Worm (Caenorhabditis elegans) whole organism, L2 larva: ENCODE data around the gene acaa-2.

ENCODE experiments used
- C34F6.9 ChIP-seq: fragments of 150-350 bp; optimal IDR thresholded peaks from 2 replicates; lab custom pipeline; 2014; ENCODE audit warnings: missing biosample characterization, missing genetic modification characterization
- F13H6.1 ChIP-seq: sonication (generic microtip); optimal IDR thresholded peaks from 2 replicates; lab custom pipeline; 2016; ENCODE audit warnings: missing genetic modification characterization, missing compliant biosample characterization
- Y55F3AM.14 ChIP-seq: fragments of 200-800 bp; sonication (Bioruptor generic); optimal IDR thresholded peaks from 2 replicates; lab custom pipeline; 2018; ENCODE audit warnings: mild to moderate bottlenecking, missing genetic modification characterization, missing compliant biosample characterization
- alr-1 ChIP-seq: fragments of 150-350 bp; optimal IDR thresholded peaks from 2 replicates; lab custom pipeline; 2014; ENCODE audit warnings: missing biosample characterization, missing genetic modification characterization
- aly-2 ChIP-seq: fragments of 150-350 bp; optimal IDR thresholded peaks from 2 replicates; lab custom pipeline; 2014; ENCODE audit warnings: missing biosample characterization, missing genetic modification characterization
- ama-1 ChIP-seq: fragments of 150-350 bp; optimal IDR thresholded peaks from 2 replicates; lab custom pipeline; 2018; ENCODE audit warnings: inconsistent platforms
- blmp-1 ChIP-seq: sonication (generic microtip); optimal IDR thresholded peaks from 2 replicates; lab custom pipeline; 2017; ENCODE audit warnings: missing genetic modification characterization, mild to moderate bottlenecking, missing compliant biosample characterization, antibody characterized with exemption, moderate library complexity; ENCODE audit not compliant: insufficient read depth
- ceh-16 ChIP-seq: fragments of 150-350 bp; optimal IDR thresholded peaks from 2 replicates; lab custom pipeline; 2014; ENCODE audit warnings: missing biosample characterization, missing genetic modification characterization
- ceh-82 ChIP-seq: fragments of 150-350 bp; optimal IDR thresholded peaks from 2 replicates; lab custom pipeline; 2014; ENCODE audit warnings: missing biosample characterization, missing genetic modification characterization
- crh-2 ChIP-seq: sonication (generic microtip); optimal IDR thresholded peaks from 2 replicates; lab custom pipeline; 2017; ENCODE audit warnings: missing biosample characterization, missing genetic modification characterization
- elt-1 ChIP-seq: fragments of 150-350 bp; optimal IDR thresholded peaks from 2 replicates; lab custom pipeline; 2014; ENCODE audit warnings: missing biosample characterization, missing genetic modification characterization
- elt-3 ChIP-seq: sonication (generic microtip); optimal IDR thresholded peaks from 2 replicates; lab custom pipeline; 2017; ENCODE audit warnings: missing biosample characterization, missing genetic modification characterization
- fos-1 ChIP-seq: fragments of 150-350 bp; optimal IDR thresholded peaks from 2 replicates; lab custom pipeline; 2014; ENCODE audit warnings: missing biosample characterization, missing genetic modification characterization
- gmeb-1 ChIP-seq: fragments of 150-350 bp; optimal IDR thresholded peaks from 2 replicates; lab custom pipeline; 2014; ENCODE audit warnings: missing biosample characterization, missing genetic modification characterization
- lin-11 ChIP-seq: fragments of 150-350 bp; sonication (generic microtip); optimal IDR thresholded peaks from 2 replicates; lab custom pipeline; 2014; ENCODE audit warnings: missing biosample characterization, missing genetic modification characterization, inconsistent platforms, mixed read lengths
- lin-13 ChIP-seq: fragments of 150-350 bp; optimal IDR thresholded peaks from 2 replicates; lab custom pipeline; 2014; ENCODE audit warnings: missing biosample characterization, missing genetic modification reagents, missing genetic modification characterization
- lin-39 ChIP-seq: fragments of 150-350 bp; optimal IDR thresholded peaks from 2 replicates; lab custom pipeline; 2014; ENCODE audit warnings: missing biosample characterization, missing genetic modification reagents, missing genetic modification characterization
- lsy-2 ChIP-seq, 2 experiments: fragments of 150-350 bp in 1 of 2; sonication (generic microtip) in 1 of 2; optimal IDR thresholded peaks; 2 replicates each; lab custom pipeline; 2014 to 2017; ENCODE audit warnings: missing biosample characterization in 2 of 2, missing genetic modification characterization in 2 of 2
- nhr-10 ChIP-seq: sonication (generic microtip); optimal IDR thresholded peaks from 2 replicates; lab custom pipeline; 2017; ENCODE audit warnings: missing biosample characterization, missing genetic modification characterization
- nhr-11 ChIP-seq: fragments of 150-350 bp; optimal IDR thresholded peaks from 2 replicates; lab custom pipeline; 2014; ENCODE audit warnings: missing biosample characterization, missing genetic modification characterization
- nhr-12 ChIP-seq: fragments of 150-350 bp; optimal IDR thresholded peaks from 2 replicates; lab custom pipeline; 2014; ENCODE audit warnings: missing biosample characterization, missing genetic modification characterization
- nhr-129 ChIP-seq: fragments of 150-350 bp; optimal IDR thresholded peaks from 2 replicates; lab custom pipeline; 2014; ENCODE audit warnings: missing biosample characterization, missing genetic modification characterization
- nhr-23 ChIP-seq: fragments of 150-350 bp; optimal IDR thresholded peaks from 2 replicates; lab custom pipeline; 2014; ENCODE audit warnings: missing biosample characterization, missing genetic modification reagents, missing genetic modification characterization
- nhr-237 ChIP-seq: fragments of 150-350 bp; optimal IDR thresholded peaks from 2 replicates; lab custom pipeline; 2014; ENCODE audit warnings: missing biosample characterization, missing genetic modification characterization
- nhr-25 ChIP-seq: fragments of 150-350 bp; sonication (generic microtip); optimal IDR thresholded peaks from 3 replicates; lab custom pipeline; 2014; ENCODE audit warnings: missing biosample characterization, missing genetic modification characterization
- nhr-6 ChIP-seq: fragments of 150-350 bp; optimal IDR thresholded peaks from 2 replicates; lab custom pipeline; 2014; ENCODE audit warnings: missing biosample characterization, missing genetic modification characterization
- nhr-77 ChIP-seq: fragments of 150-350 bp; optimal IDR thresholded peaks from 2 replicates; lab custom pipeline; 2014; ENCODE audit warnings: missing biosample characterization, missing genetic modification characterization
- sem-4 ChIP-seq: fragments of 150-350 bp; optimal IDR thresholded peaks from 2 replicates; lab custom pipeline; 2014; ENCODE audit warnings: missing biosample characterization, missing genetic modification reagents, missing genetic modification characterization
- skn-1 ChIP-seq: sonication (generic microtip); optimal IDR thresholded peaks from 2 replicates; lab custom pipeline; 2017; ENCODE audit warnings: missing biosample characterization, missing genetic modification characterization
- sma-3 ChIP-seq: sonication (generic microtip); optimal IDR thresholded peaks from 2 replicates; lab custom pipeline; 2016; ENCODE audit warnings: missing genetic modification reagents, missing genetic modification characterization, missing compliant biosample characterization
- unc-39 ChIP-seq: fragments of 150-350 bp; optimal IDR thresholded peaks from 2 replicates; lab custom pipeline; 2014; ENCODE audit warnings: missing biosample characterization, missing genetic modification characterization
- unc-55 ChIP-seq: fragments of 150-350 bp; sonication (generic microtip); optimal IDR thresholded peaks from 3 replicates; lab custom pipeline; 2014; ENCODE audit warnings: missing biosample characterization, missing genetic modification reagents, missing genetic modification characterization
- unc-62 ChIP-seq: fragments of 150-350 bp; optimal IDR thresholded peaks from 2 replicates; lab custom pipeline; 2014; ENCODE audit warnings: missing biosample characterization, missing genetic modification reagents, missing genetic modification characterization
- ztf-1 ChIP-seq: fragments of 200-800 bp; sonication (Bioruptor generic); conservative IDR thresholded peaks from 2 replicates; pipeline ENCODE4 v1.3.6; 2022; ENCODE audit warnings: missing genetic modification characterization, missing compliant biosample characterization
- ztf-11 ChIP-seq: sonication (generic microtip); optimal IDR thresholded peaks from 2 replicates; lab custom pipeline; 2017; ENCODE audit warnings: missing biosample characterization, missing genetic modification characterization
- ztf-4 ChIP-seq: fragments of 150-350 bp; optimal IDR thresholded peaks from 2 replicates; lab custom pipeline; 2014; ENCODE audit warnings: missing biosample characterization, missing genetic modification characterization

Gene acaa-2

DNA sequence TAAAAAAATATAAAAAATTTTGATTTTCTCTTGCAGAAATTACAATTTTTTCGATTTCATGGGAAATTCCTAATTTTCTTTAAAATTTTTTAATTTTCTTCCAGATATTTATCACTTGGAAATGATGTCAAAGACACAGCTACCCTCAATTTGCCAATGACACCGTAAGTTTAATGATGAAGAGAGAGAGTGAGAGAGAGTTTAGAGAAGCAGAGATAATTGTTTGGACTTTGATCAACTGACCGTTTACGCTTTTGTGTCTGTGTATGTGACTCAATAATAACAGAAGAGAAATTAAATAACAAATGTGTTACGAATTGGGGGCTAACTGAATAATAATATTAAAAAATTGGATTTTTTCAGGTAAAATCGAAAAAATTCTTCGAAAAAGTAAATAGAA, 34.2 kb upstream of the acaa-2 start:
- no peak for TF ChIP-seq lin-11 (tag; lab: Kevin White, UChicago)
- peak; percentile 32 for TF ChIP-seq nhr-25 (tag; lab: Kevin White, UChicago)
- TF ChIP-seq skn-1 (tag; lab: Kevin White, UChicago): no peak
- peak; percentile 11 for TF ChIP-seq C34F6.9 (tag; lab: Kevin White, UChicago)
- peak; percentile 36 for TF ChIP-seq gmeb-1
- TF ChIP-seq ztf-11 (tag; lab: Kevin White, UChicago): no peak
- no peak for TF ChIP-seq aly-2 (tag; lab: Kevin White, UChicago)
- no peak for TF ChIP-seq unc-55 (GFP tag; lab: Kevin White, UChicago)
- no peak for TF ChIP-seq nhr-77 (tag; lab: Kevin White, UChicago)
- TF ChIP-seq ama-1 (lab: Kevin White, UChicago): no peak
- TF ChIP-seq ztf-1 (GFP tag; lab: Robert Waterston, UW): no peak
- TF ChIP-seq fos-1 (tag; lab: Kevin White, UChicago): peak; percentile 66
- TF ChIP-seq lsy-2 (tag; optimal IDR thresholded peaks at IDR 0.05; lab: Kevin White, UChicago): peak in 1 of 2 experiments; percentile 27
- no peak for TF ChIP-seq unc-39 (tag; lab: Kevin White, UChicago)
- no peak for TF ChIP-seq ztf-4 (tag; lab: Kevin White, UChicago)
- no peak for TF ChIP-seq nhr-12 (tag; lab: Kevin White, UChicago)
- TF ChIP-seq nhr-11 (tag; lab: Kevin White, UChicago): no peak
- TF ChIP-seq crh-2: peak; percentile 48
- TF ChIP-seq alr-1: no peak
- no peak for TF ChIP-seq nhr-129 (tag; lab: Kevin White, UChicago)
- no peak for TF ChIP-seq nhr-10 (tag; lab: Kevin White, UChicago)
- no peak for TF ChIP-seq nhr-23
- TF ChIP-seq sem-4 (tag; lab: Kevin White, UChicago): no peak
- TF ChIP-seq F13H6.1: no peak
- no peak for TF ChIP-seq nhr-6 (tag; lab: Kevin White, UChicago)
- TF ChIP-seq ceh-82: no peak
- no peak for TF ChIP-seq lin-13 (GFP tag; lab: Kevin White, UChicago)
- no peak for TF ChIP-seq unc-62 (GFP tag; lab: Kevin White, UChicago)
- no peak for TF ChIP-seq ceh-16 (tag; lab: Kevin White, UChicago)
- TF ChIP-seq elt-3 (tag; lab: Kevin White, UChicago): no peak
- no peak for TF ChIP-seq Y55F3AM.14

DNA sequence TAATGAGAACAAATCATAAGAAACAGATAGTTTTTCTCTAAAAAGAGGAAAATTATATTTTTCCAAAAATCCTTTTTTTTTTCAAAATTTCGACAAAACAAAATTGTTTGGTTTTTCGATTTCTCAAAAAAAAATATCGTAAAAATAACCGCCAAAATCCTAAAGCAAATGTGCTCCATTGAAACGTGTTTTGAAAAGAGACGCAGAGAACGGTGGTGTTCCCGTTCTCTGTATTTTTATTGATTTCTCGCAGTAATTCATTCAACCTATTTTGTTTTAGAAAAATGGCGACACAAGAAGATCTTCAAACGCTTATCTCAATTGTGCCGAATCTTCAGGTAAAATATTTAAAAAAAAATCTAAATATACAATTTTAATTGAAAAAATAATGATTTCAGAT, 30.9 kb upstream of the acaa-2 start, which contains the start of gene Y43F4B.10:
Gene Y43F4B.10 (plus strand): TSS at position 281 of the 400 bp plus-strand sequence.
- TF ChIP-seq nhr-129 (tag; lab: Kevin White, UChicago) (peak; percentile 14), nhr-12 (tag; lab: Kevin White, UChicago) (no peak), gmeb-1 (peak; percentile 8), C34F6.9 (tag; lab: Kevin White, UChicago) (peak; percentile 64), crh-2 (peak; percentile 27), sma-3 (GFP tag; lab: Kevin White, UChicago) (no peak), lsy-2 (tag; optimal IDR thresholded peaks at IDR 0.05; lab: Kevin White, UChicago) (peak in 1 of 2 experiments; percentile 60), unc-55 (GFP tag; lab: Kevin White, UChicago) (peak; percentile 74)
- TF ChIP-seq, all 48 proteins: peak for 6

- TF ChIP-seq C34F6.9 (tag; lab: Kevin White, UChicago): no peak
- TF ChIP-seq unc-55 (GFP tag; lab: Kevin White, UChicago): no peak
- no peak for TF ChIP-seq ztf-1 (GFP tag; lab: Robert Waterston, UW)
- no peak for TF ChIP-seq sem-4 (tag; lab: Kevin White, UChicago)
- no peak for TF ChIP-seq nhr-23
- TF ChIP-seq crh-2: no peak
- no peak for TF ChIP-seq blmp-1 (tag; lab: Kevin White, UChicago)
- TF ChIP-seq nhr-25 (tag; lab: Kevin White, UChicago): no peak
- no peak for TF ChIP-seq alr-1
- no peak for TF ChIP-seq ztf-11 (tag; lab: Kevin White, UChicago)
- no peak for TF ChIP-seq elt-1 (tag; lab: Kevin White, UChicago)
- TF ChIP-seq unc-62 (GFP tag; lab: Kevin White, UChicago): no peak
- no peak for TF ChIP-seq lsy-2 (tag; optimal IDR thresholded peaks at IDR 0.05; lab: Kevin White, UChicago)
- no peak for TF ChIP-seq nhr-77 (tag; lab: Kevin White, UChicago)
- no peak for TF ChIP-seq lin-13 (GFP tag; lab: Kevin White, UChicago)
- TF ChIP-seq nhr-237 (tag; lab: Kevin White, UChicago): no peak
- no peak for TF ChIP-seq nhr-129 (tag; lab: Kevin White, UChicago)
- no peak for TF ChIP-seq lin-39 (tag; lab: Kevin White, UChicago)
- TF ChIP-seq F13H6.1: no peak
- TF ChIP-seq nhr-10 (tag; lab: Kevin White, UChicago): no peak
- TF ChIP-seq, all 48 proteins: peak for 0
Measured at ce11 chrIII:13314636-13315035, 30.1 kb upstream of the acaa-2 start.
